Fruit fly (Drosophila melanogaster): Measurements from ENCODE around the gene wkd.
A peak's percentile ranks its signal among the peaks of the same experiment; 100 is the strongest.

DNA sequence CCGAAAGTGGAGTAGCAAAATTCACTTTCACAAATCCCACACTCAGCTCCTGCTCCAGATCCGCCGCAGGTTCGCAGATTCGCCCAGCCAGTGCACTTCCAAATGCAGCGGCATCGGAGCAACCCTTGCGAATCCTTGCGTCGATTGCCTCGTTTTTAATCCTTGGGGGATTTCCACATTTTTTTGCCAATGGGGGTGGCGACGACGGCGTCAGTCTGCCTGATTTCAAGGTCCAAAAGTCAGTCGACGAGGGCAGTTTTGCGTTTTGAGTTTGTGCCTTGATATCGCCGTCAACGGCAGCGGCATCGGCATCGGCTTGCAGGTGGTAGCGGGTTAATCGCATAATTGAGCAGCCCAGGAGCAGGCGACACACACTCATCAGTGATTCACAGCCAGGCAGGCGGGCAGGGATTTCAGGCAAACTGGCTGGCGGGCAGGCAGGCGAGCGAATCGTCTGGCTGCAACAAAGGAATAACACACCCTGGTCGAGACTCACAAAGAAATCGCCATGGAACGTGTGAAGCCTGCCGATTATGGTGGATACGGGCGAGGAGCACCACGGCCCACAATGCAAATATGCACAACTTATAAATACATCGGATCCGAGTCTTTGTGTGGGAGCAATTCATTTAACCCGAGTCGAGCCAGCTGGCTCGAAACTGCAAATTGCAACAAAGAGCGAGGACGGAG is 34.2 kb downstream of the wkd start:
- TF ChIP-seq CG13204 (GFP tag; optimal IDR thresholded peaks at IDR 0.05) (peak; percentile 6), CG10348 (GFP tag; IDR thresholded peaks at IDR 0.05) (no peak), Pif1B (GFP tag; optimal IDR thresholded peaks at IDR 0.05) (no peak), rn (GFP tag; IDR thresholded peaks at IDR 0.05) (no peak), CG4496 (GFP tag; IDR thresholded peaks at IDR 0.05) (no peak), CG12605 (GFP tag; IDR thresholded peaks at IDR 0.05) (no peak), EcR (GFP tag; optimal IDR thresholded peaks at IDR 0.05) (peak; percentile 71), CG8301 (tag; optimal IDR thresholded peaks at IDR 0.05) (no peak), D1 (tag; optimal IDR thresholded peaks at IDR 0.05) (no peak)
